Worm (Caenorhabditis elegans): ENCODE measurements around the gene W06G6.15.

Gene W06G6.15

DNA sequence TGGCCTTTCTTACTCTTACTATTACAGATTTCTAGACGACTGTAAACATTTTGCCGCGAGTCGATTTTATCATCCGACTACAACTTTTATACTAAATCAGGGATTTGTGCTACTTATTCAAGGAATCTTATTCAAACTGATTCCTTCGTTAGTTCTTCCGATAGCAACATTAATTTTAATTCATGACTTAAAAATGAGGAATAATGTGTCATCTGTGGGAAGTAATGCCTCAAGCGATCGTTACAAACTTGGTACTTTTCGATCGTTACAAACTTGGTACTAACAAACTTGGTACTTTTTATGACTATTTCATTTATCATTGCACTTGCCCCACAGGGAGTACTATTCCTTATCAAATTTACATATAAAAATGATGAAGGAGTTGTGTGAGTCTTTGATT is 36.9 kb upstream of the W06G6.15 start, which contains the start of gene Y70C5A.4:
TSS of gene Y70C5A.4 (plus strand) at position 301 of the 400 bp plus-strand sequence.
- TF ChIP-seq blmp-1 (tag; optimal IDR thresholded peaks at IDR 0.05) (no peak), nhr-20 (tag; optimal IDR thresholded peaks at IDR 0.05) (no peak), aha-1 (tag; optimal IDR thresholded peaks at IDR 0.05) (no peak), fkh-8 (tag; optimal IDR thresholded peaks at IDR 0.05) (no peak)

ce11 chrV:16620874-16621273 is 33.5 kb upstream of the W06G6.15 start, which contains the start of gene Y70C5A.3:
TSS of gene Y70C5A.3 (minus strand) at chrV:16620923.
- no peak for TF ChIP-seq aly-2 (tag; optimal IDR thresholded peaks at IDR 0.05)
- peak; percentile 1 for TF ChIP-seq elt-2 (tag; optimal IDR thresholded peaks at IDR 0.05)
- no peak for TF ChIP-seq hlh-17 (GFP tag; optimal IDR thresholded peaks at IDR 0.05; ENCODE audit: borderline replicate concordance)

DNA sequence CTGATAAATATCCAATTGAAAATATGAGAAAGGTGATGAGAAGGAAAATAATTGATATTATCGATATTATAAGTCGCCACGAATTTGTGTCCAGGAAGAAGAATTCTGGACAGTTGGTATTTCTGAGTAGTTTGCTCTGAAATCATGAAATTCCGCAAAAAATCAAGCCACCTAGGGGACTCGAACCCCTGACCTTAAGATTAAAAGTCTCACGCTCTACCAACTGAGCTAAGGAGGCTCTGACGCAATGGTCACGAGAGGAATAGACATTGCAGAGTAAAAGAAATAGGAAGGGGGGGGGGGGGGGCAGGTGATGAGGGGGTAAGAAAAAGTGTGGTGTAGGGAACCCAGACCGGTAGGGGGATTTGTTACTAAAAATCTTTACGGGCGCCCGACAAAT is 32.4 kb upstream of the W06G6.15 start:
- peak; percentile 11 for TF ChIP-seq fkh-8 (tag; optimal IDR thresholded peaks at IDR 0.05)
- TF ChIP-seq grh-1 (GFP tag; IDR thresholded peaks at IDR 0.05), result 0 out of 2 replicates have a peak, but pooled peaks have one; percentile 12
- no peak for TF ChIP-seq hlh-17 (GFP tag; optimal IDR thresholded peaks at IDR 0.05; ENCODE audit: borderline replicate concordance)
- no peak for TF ChIP-seq nhr-85 (tag)
- no peak for TF ChIP-seq unc-30 (tag; optimal IDR thresholded peaks at IDR 0.05)
- no peak for TF ChIP-seq lin-15B (tag; optimal IDR thresholded peaks at IDR 0.05)
- TF ChIP-seq blmp-1 (tag; optimal IDR thresholded peaks at IDR 0.05), result no peak

DNA sequence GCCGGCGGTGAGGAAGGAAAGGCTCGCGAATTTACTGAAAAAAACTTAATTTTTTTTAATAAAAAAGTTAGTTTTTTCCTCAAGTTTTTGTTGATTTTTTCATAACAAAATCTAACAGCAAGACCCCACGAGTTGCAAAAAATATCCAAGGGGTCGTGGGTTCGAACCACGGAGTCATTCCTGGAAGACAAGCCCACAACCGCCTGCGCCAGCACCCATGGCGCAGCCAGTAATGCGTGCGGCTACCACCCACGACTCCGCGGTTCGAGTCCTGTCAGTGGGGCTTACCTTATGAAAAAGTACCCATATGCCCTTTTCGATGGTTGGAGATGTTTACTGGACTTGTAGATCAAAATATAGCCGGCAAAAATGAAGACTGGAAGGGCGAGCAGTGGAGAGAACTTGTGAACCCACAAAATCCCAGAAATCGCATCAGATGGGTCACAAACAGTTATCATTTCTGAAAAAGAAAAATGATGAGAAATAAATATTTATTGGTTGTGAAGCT is 31.5 kb upstream of the W06G6.15 start, which contains the start of gene Y70C5A.2:
TSS of gene Y70C5A.2 (minus strand) at position 458 of the 508 bp plus-strand sequence.
- no peak for TF ChIP-seq efl-3 (GFP tag; optimal IDR thresholded peaks at IDR 0.05)
- TF ChIP-seq isw-1 (GFP tag; IDR thresholded peaks at IDR 0.05), result no peak
- no peak for TF ChIP-seq lin-35 (GFP tag; optimal IDR thresholded peaks at IDR 0.05)
- TF ChIP-seq aha-1 (tag; optimal IDR thresholded peaks at IDR 0.05), result no peak
- no peak for TF ChIP-seq nhr-28 (tag; optimal IDR thresholded peaks at IDR 0.05)
- no peak for TF ChIP-seq dpl-1 (GFP tag; optimal IDR thresholded peaks at IDR 0.05)
- no peak for TF ChIP-seq alr-1 (tag; optimal IDR thresholded peaks at IDR 0.05; ENCODE audit: borderline replicate concordance)
- no peak for TF ChIP-seq C04F5.9 (tag; optimal IDR thresholded peaks at IDR 0.05)
- no peak for TF ChIP-seq fkh-8 (tag; optimal IDR thresholded peaks at IDR 0.05)
- TF ChIP-seq vab-15 (tag; optimal IDR thresholded peaks at IDR 0.05), result no peak
- TF ChIP-seq ztf-4 (tag; optimal IDR thresholded peaks at IDR 0.05), result no peak
- TF ChIP-seq tlp-1 (tag; optimal IDR thresholded peaks at IDR 0.05), result no peak
- no peak for TF ChIP-seq tbx-2 (tag; optimal IDR thresholded peaks at IDR 0.05)
- TF ChIP-seq nhr-11 (tag; optimal IDR thresholded peaks at IDR 0.05), result no peak
- TF ChIP-seq skn-1 (tag; optimal IDR thresholded peaks at IDR 0.05), result no peak

DNA sequence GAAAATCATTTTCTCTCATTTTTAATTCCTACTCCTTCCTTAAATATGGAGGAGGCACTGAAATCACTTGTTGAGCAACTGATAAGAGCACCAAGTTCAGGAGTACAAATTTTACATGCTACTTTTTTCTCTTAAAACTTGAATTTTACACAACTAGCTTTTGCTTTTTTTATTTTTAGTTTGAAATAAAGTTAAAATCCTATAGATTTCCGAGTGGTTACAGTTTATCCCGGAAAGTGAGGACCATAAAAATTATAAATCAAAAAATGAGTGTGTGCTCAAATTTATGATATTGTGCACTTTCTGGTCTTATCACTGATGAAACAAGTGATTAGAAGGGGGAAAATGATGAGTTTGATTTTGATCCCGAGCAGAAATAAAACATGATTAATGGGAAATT is 26.4 kb upstream of the W06G6.15 start, which contains the start of gene oac-53:
TSS of gene oac-53 (minus strand) at position 9 of the 400 bp plus-strand sequence.
- TF ChIP-seq efl-3 (GFP tag; optimal IDR thresholded peaks at IDR 0.05) (no peak), alr-1 (tag; optimal IDR thresholded peaks at IDR 0.05; ENCODE audit: borderline replicate concordance) (no peak), zag-1 (tag; optimal IDR thresholded peaks at IDR 0.05) (no peak), elt-2 (tag; optimal IDR thresholded peaks at IDR 0.05) (peak; percentile 77), tlp-1 (tag; optimal IDR thresholded peaks at IDR 0.05) (peak; percentile 3), Y116A8C.19 (tag; optimal IDR thresholded peaks at IDR 0.05; ENCODE audit: borderline replicate concordance) (no peak)

DNA sequence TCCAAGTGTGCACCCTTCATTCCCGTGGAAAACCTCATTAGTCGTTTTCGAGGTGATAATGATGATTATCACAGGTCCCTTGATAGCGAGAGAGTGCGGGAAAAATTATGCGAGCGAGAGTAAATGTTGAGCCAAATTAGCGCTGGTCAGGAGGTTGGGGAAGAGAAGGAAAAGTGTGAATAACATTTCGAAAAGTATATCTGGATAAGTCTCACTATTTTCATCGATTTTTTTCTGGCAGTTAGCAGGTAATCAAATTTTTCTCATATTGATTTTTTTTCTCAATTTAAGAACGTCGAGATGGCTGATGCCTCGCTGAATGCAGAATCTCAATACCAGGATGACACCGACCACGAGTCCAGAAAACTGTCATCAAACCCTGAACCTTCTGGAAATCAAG is 25.4 kb upstream of the W06G6.15 start, which contains the start of gene W06G6.2:
TSS of gene W06G6.2 (plus strand) at position 301 of the 400 bp plus-strand sequence.
- TF ChIP-seq nhr-12 (tag; optimal IDR thresholded peaks at IDR 0.05), result no peak
- TF ChIP-seq irx-1 (tag; optimal IDR thresholded peaks at IDR 0.05), result no peak
- TF ChIP-seq blmp-1 (tag; optimal IDR thresholded peaks at IDR 0.05), result no peak
- TF ChIP-seq pag-3 (tag; optimal IDR thresholded peaks at IDR 0.05; ENCODE audit: borderline replicate concordance, insufficient read depth), result no peak

All from whole organism, L1 larva.